Worm (Caenorhabditis elegans): ENCODE measurements around the gene Y46G5A.14.

- TF ChIP-seq him-1 (tag; optimal IDR thresholded peaks at IDR 0.05) (no peak), dao-5 (tag; optimal IDR thresholded peaks at IDR 0.05) (no peak), W03F9.2 (tag; optimal IDR thresholded peaks at IDR 0.05) (no peak)
Measured at ce11 chrII:12739306-12739705, 35.2 kb upstream of the Y46G5A.14 start.
